Worm (Caenorhabditis elegans): ENCODE data around the gene C02B10.3.
"Not testable (repeated sequence)": the region's sequence is repeated elsewhere in the genome, so short reads cannot be mapped to it uniquely, and the experiment has no call there.

DNA sequence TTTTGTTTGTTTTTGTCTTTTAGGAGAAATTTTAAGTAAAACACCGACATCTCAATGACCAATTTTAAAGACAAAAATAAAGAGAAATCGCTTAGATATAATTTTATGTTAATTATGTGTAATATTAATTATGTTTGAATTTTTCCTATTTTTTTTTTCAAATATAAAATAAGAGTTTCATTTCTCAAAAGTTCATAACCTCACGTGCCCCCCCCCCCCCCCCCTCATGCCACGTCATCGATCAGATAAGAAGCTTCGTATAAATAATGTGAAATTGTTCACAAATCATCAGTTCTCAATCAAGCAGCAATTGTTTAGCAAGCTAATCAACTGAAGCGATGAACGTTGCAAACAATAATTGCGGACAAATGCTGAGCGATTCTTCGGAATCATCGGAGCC lies 32.5 kb downstream of the C02B10.3 start, which contains the start of gene C02B10.6:
- TF ChIP-seq snpc-4 (tag; optimal IDR thresholded peaks at IDR 0.05); skn-1 (tag; optimal IDR thresholded peaks at IDR 0.05); dmd-6 (GFP tag; IDR thresholded peaks at IDR 0.05); pha-4 (GFP tag; IDR thresholded peaks at IDR 0.05); pha-4 (tag; optimal IDR thresholded peaks at IDR 0.05); nhr-77 (tag; optimal IDR thresholded peaks at IDR 0.05); Y75B8A.6 (GFP tag; IDR thresholded peaks at IDR 0.05); ama-1 (optimal IDR thresholded peaks at IDR 0.05); dmd-8 (GFP tag; IDR thresholded peaks at IDR 0.05); ceh-82 (tag; optimal IDR thresholded peaks at IDR 0.05); lin-39 (tag; optimal IDR thresholded peaks at IDR 0.05); nhr-10 (tag; optimal IDR thresholded peaks at IDR 0.05); nhr-237 (tag; optimal IDR thresholded peaks at IDR 0.05): not testable (repeated sequence)

Data from whole organism, L4 larva.